Fruit fly (Drosophila melanogaster): ENCODE data around the gene CG18088.

- TF ChIP-seq CG4496 (GFP tag; IDR thresholded peaks at IDR 0.05) (peak; percentile 93), CG10348 (GFP tag; IDR thresholded peaks at IDR 0.05) (peak; percentile 88; the same call in 1 of the 2 replicates), gl (tag; optimal IDR thresholded peaks at IDR 0.05) (peak; percentile 92), fd96Ca (GFP tag; IDR thresholded peaks at IDR 0.05) (no peak), EcR (GFP tag; optimal IDR thresholded peaks at IDR 0.05) (peak; percentile 72), CG13204 (GFP tag; optimal IDR thresholded peaks at IDR 0.05) (peak; percentile 92), Pif1A (GFP tag; optimal IDR thresholded peaks at IDR 0.05) (peak; percentile 87), rn (GFP tag; IDR thresholded peaks at IDR 0.05) (peak; percentile 94), CG8159 (tag; optimal IDR thresholded peaks at IDR 0.05) (peak; percentile 100), CG32121 (GFP tag; IDR thresholded peaks at IDR 0.05) (peak; percentile 96), CG34367 (tag; optimal IDR thresholded peaks at IDR 0.05) (peak; percentile 98), CG9948 (tag; optimal IDR thresholded peaks at IDR 0.05) (peak; percentile 100), Snoo (tag; optimal IDR thresholded peaks at IDR 0.05) (peak; percentile 97), D1 (tag; optimal IDR thresholded peaks at IDR 0.05) (peak; percentile 100)
These were observed 16.0 kb upstream of the CG18088 start, which contains the start of gene C1GalTA for dm6 chr2L:8951184-8951934.
